Worm (Caenorhabditis elegans): ENCODE data around the gene W04D12.1.
A peak's percentile ranks its signal among the peaks of the same experiment; 100 is the strongest.

Gene W04D12.1

ce11 chrIII:5838159-5839046 is 1.7 kb downstream of the W04D12.1 start (continued):
- no peak for TF ChIP-seq fkh-10 (GFP tag; optimal IDR thresholded peaks at IDR 0.05)
- TF ChIP-seq zag-1 (tag; optimal IDR thresholded peaks at IDR 0.05): no peak
- no peak for TF ChIP-seq hpl-2 (GFP tag; optimal IDR thresholded peaks at IDR 0.05)
- TF ChIP-seq nhr-76 (tag; optimal IDR thresholded peaks at IDR 0.05): no peak
- no peak for TF ChIP-seq sptf-1 (tag; optimal IDR thresholded peaks at IDR 0.05)
- TF ChIP-seq unc-130 (tag; optimal IDR thresholded peaks at IDR 0.05): peak; percentile 51
- TF ChIP-seq nhr-84 (tag; optimal IDR thresholded peaks at IDR 0.05): no peak
- TF ChIP-seq nhr-19 (GFP tag; conservative IDR thresholded peaks at IDR 0.05): peak; percentile 46
- TF ChIP-seq F16B12.6 (tag; optimal IDR thresholded peaks at IDR 0.05): no peak
- no peak for TF ChIP-seq C04F5.9 (tag; optimal IDR thresholded peaks at IDR 0.05)
- TF ChIP-seq nhr-28 (tag; optimal IDR thresholded peaks at IDR 0.05): no peak
- peak; percentile 72 for TF ChIP-seq lin-14 (GFP tag; optimal IDR thresholded peaks at IDR 0.05)
- TF ChIP-seq skn-1 (tag; optimal IDR thresholded peaks at IDR 0.05): no peak
- peak; percentile 62 for TF ChIP-seq nhr-90 (tag; optimal IDR thresholded peaks at IDR 0.05; ENCODE audit: poor library complexity)
- TF ChIP-seq C34B4.2 (tag; optimal IDR thresholded peaks at IDR 0.05): no peak
- no peak for TF ChIP-seq unc-86 (tag; optimal IDR thresholded peaks at IDR 0.05)
- TF ChIP-seq tbx-2 (tag; optimal IDR thresholded peaks at IDR 0.05): peak; percentile 66
- TF ChIP-seq ceh-82 (tag; optimal IDR thresholded peaks at IDR 0.05): peak in 1 of 3 experiments; percentile 18
- TF ChIP-seq unc-98 (GFP tag; IDR thresholded peaks at IDR 0.05): no peak
- no peak for TF ChIP-seq sup-37 (GFP tag; optimal IDR thresholded peaks at IDR 0.05)
- no peak for TF ChIP-seq irx-1 (tag; optimal IDR thresholded peaks at IDR 0.05)
- TF ChIP-seq ceh-88 (GFP tag; IDR thresholded peaks at IDR 0.05): no peak
- TF ChIP-seq Y116A8C.19 (tag; optimal IDR thresholded peaks at IDR 0.05; ENCODE audit: borderline replicate concordance): no peak
- TF ChIP-seq C16A3.4 (tag; optimal IDR thresholded peaks at IDR 0.05): peak; percentile 52
- no peak for TF ChIP-seq isw-1 (GFP tag; IDR thresholded peaks at IDR 0.05)
- TF ChIP-seq ets-5 (GFP tag; IDR thresholded peaks at IDR 0.05): no peak
- no peak for TF ChIP-seq unc-62 (GFP tag; optimal IDR thresholded peaks at IDR 0.05)
- TF ChIP-seq hlh-17 (GFP tag; optimal IDR thresholded peaks at IDR 0.05; ENCODE audit: borderline replicate concordance): no peak
- TF ChIP-seq dsc-1 (tag; optimal IDR thresholded peaks at IDR 0.05): no peak
- no peak for TF ChIP-seq fkh-8 (tag; optimal IDR thresholded peaks at IDR 0.05)
- peak; percentile 71 for TF ChIP-seq nhr-20 (tag; optimal IDR thresholded peaks at IDR 0.05)
- no peak for TF ChIP-seq ceh-90 (tag; optimal IDR thresholded peaks at IDR 0.05)
- no peak for TF ChIP-seq lir-3 (tag; optimal IDR thresholded peaks at IDR 0.05; ENCODE audit: poor library complexity)

- TF ChIP-seq tbx-2 (tag; optimal IDR thresholded peaks at IDR 0.05) (peak; percentile 21), mep-1 (tag; optimal IDR thresholded peaks at IDR 0.05) (peak; percentile 28), lin-39 (tag; optimal IDR thresholded peaks at IDR 0.05) (no peak), ceh-82 (tag; optimal IDR thresholded peaks at IDR 0.05) (no peak), unc-62 (GFP tag; optimal IDR thresholded peaks at IDR 0.05) (no peak), elt-2 (tag; optimal IDR thresholded peaks at IDR 0.05) (peak; percentile 75), lsy-2 (tag; optimal IDR thresholded peaks at IDR 0.05) (peak; percentile 21 to 49), mdl-1 (tag; optimal IDR thresholded peaks at IDR 0.05) (no peak), dsc-1 (tag; optimal IDR thresholded peaks at IDR 0.05) (no peak), snpc-4 (tag; optimal IDR thresholded peaks at IDR 0.05) (no peak), lin-35 (GFP tag; optimal IDR thresholded peaks at IDR 0.05) (peak in 1 of 2 experiments; percentile 41), hpl-2 (GFP tag; optimal IDR thresholded peaks at IDR 0.05) (peak; percentile 24), nhr-90 (tag; optimal IDR thresholded peaks at IDR 0.05; ENCODE audit: poor library complexity) (peak; percentile 53), C34B4.2 (tag; optimal IDR thresholded peaks at IDR 0.05) (no peak), hlh-17 (GFP tag; optimal IDR thresholded peaks at IDR 0.05; ENCODE audit: borderline replicate concordance) (no peak), sup-37 (GFP tag; optimal IDR thresholded peaks at IDR 0.05) (no peak), nhr-85 (tag) (peak; percentile 72), nhr-84 (tag; optimal IDR thresholded peaks at IDR 0.05) (no peak), nhr-12 (tag; optimal IDR thresholded peaks at IDR 0.05) (no peak), dpl-1 (GFP tag; optimal IDR thresholded peaks at IDR 0.05) (peak in 1 of 3 experiments; percentile 7), nhr-71 (tag; optimal IDR thresholded peaks at IDR 0.05) (peak; percentile 59), ceh-90 (tag; optimal IDR thresholded peaks at IDR 0.05) (no peak), lin-14 (GFP tag; optimal IDR thresholded peaks at IDR 0.05) (peak; percentile 25), elt-3 (tag; optimal IDR thresholded peaks at IDR 0.05) (peak in 3 of 6 experiments; percentile 5 to 85 (median 78)), unc-86 (tag; optimal IDR thresholded peaks at IDR 0.05) (no peak), nhr-20 (tag; optimal IDR thresholded peaks at IDR 0.05) (peak; percentile 35), snu-23 (GFP tag; optimal IDR thresholded peaks at IDR 0.05) (peak; percentile 9), ceh-88 (GFP tag; IDR thresholded peaks at IDR 0.05) (no peak), nhr-77 (tag; optimal IDR thresholded peaks at IDR 0.05) (no peak)
Observed at ce11 chrIII:5839147-5839546, 2.4 kb downstream of the W04D12.1 start.
